Worm (Caenorhabditis elegans): ENCODE results near the gene col-140.

col-140 gene

ce11 chrV:5790497-5791280, 45.9 kb downstream of the col-140 start, which contains the start of the genes nhr-142 and F44E7.9 (continued):
- TF ChIP-seq R02D3.7 (tag; optimal IDR thresholded peaks at IDR 0.05) (peak; percentile 70), ztf-4 (tag; optimal IDR thresholded peaks at IDR 0.05) (no peak), nhr-77 (tag; optimal IDR thresholded peaks at IDR 0.05) (peak; percentile 41), pqm-1 (tag; optimal IDR thresholded peaks at IDR 0.05) (peak; percentile 62), fos-1 (tag; optimal IDR thresholded peaks at IDR 0.05) (no peak), unc-62 (GFP tag; optimal IDR thresholded peaks at IDR 0.05) (no peak), ceh-9 (tag; optimal IDR thresholded peaks at IDR 0.05) (no peak), hmg-11 (tag; optimal IDR thresholded peaks at IDR 0.05) (peak; percentile 71), nhr-76 (tag; optimal IDR thresholded peaks at IDR 0.05) (peak; percentile 24), pha-4 (tag; optimal IDR thresholded peaks at IDR 0.05) (peak; percentile 83), nhr-11 (tag; optimal IDR thresholded peaks at IDR 0.05) (peak; percentile 60), nhr-237 (tag; optimal IDR thresholded peaks at IDR 0.05) (no peak), nhr-23 (tag; optimal IDR thresholded peaks at IDR 0.05) (peak; percentile 81)

- TF ChIP-seq fos-1 (tag; optimal IDR thresholded peaks at IDR 0.05) = no peak
- TF ChIP-seq nhr-12 (tag; optimal IDR thresholded peaks at IDR 0.05) = no peak
- TF ChIP-seq nfya-1 (tag; optimal IDR thresholded peaks at IDR 0.05; ENCODE audit: insufficient read depth) = no peak
- no peak for TF ChIP-seq eor-1 (tag; optimal IDR thresholded peaks at IDR 0.05)
- TF ChIP-seq nhr-237 (tag; optimal IDR thresholded peaks at IDR 0.05) = no peak
- TF ChIP-seq nhr-67 (tag; optimal IDR thresholded peaks at IDR 0.05) = no peak
- TF ChIP-seq ceh-16 (tag; optimal IDR thresholded peaks at IDR 0.05) = no peak
Measured at ce11 chrV:5788650-5789049, 48.0 kb downstream of the col-140 start.

All from whole organism, L3 larva.